Comparison of ENCODE assay signal across 1 fruit fly cellular context in the genomic region with DNA sequence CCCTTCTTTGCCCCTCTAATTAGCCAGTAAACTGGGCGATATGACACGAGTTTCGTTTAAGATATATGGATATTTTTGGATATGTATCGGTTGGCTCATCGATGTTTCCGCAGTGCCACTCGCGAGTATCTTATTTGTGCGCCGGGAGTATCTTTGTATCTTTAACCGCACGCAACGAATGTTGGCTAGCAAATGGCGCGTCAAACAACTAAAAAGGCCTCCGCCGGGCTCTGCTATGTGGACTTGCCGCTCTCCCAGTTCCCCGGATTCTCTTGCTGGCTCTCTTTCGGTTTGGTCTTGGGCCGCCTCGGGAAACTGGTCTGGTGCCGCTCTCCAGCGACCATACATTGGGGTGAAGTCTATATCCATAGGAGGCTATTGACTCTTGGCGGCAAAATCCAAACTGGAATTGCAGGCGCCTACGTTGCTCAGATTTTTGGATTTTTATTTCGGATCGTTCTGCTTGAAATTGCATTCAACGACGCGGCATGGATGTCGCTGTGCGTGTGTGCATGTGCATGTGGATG.
TF ChIP-seq lines count a peak whose summit lies in the region.

No protein-coding gene starts in this region.

TF ChIP-seq in whole organism, embryonic, 481 proteins besides CTCF, POLR2A, EP300 and RAD21 (continued from another document):
- TF ChIP-seq cg (GFP tag; optimal IDR thresholded peaks at IDR 0.05; lab: Kevin White, UChicago) (peak; percentile 27), CG10209 (GFP tag; optimal IDR thresholded peaks at IDR 0.05; lab: Kevin White, UChicago) (no peak), CG12769 (tag; optimal IDR thresholded peaks at IDR 0.05; lab: Kevin White, UChicago) (peak; percentile 83), rib (GFP tag; IDR thresholded peaks at IDR 0.05; lab: Robert Waterston, UW) (0 out of 2 replicates have a peak, but pooled peaks have one; percentile 20), CG6854 (GFP tag; optimal IDR thresholded peaks at IDR 0.05; lab: Kevin White, UChicago) (peak; percentile 19), CG4820 (GFP tag; optimal IDR thresholded peaks at IDR 0.05; lab: Kevin White, UChicago) (no peak), CG8290 (GFP tag; optimal IDR thresholded peaks at IDR 0.05; lab: Kevin White, UChicago) (no peak), CG8290 (tag; optimal IDR thresholded peaks at IDR 0.05; lab: Kevin White, UChicago) (peak in 1 of 2 experiments; percentile 45), CG5180 (GFP tag; optimal IDR thresholded peaks at IDR 0.05; lab: Kevin White, UChicago) (peak; percentile 89), Dek (tag; optimal IDR thresholded peaks at IDR 0.05; lab: Kevin White, UChicago) (no peak), Dll (GFP tag; IDR thresholded peaks at IDR 0.05; lab: Robert Waterston, UW; ENCODE audit: partially characterized antibody) (no peak), abd-A (tag; optimal IDR thresholded peaks at IDR 0.05; lab: Kevin White, UChicago) (peak; percentile 44), Vsx1 (GFP tag; optimal IDR thresholded peaks at IDR 0.05; lab: Kevin White, UChicago) (peak; percentile 5), ro (GFP tag; IDR thresholded peaks at IDR 0.05; lab: Robert Waterston, UW) (no peak), CG16815 (GFP tag; optimal IDR thresholded peaks at IDR 0.05; lab: Kevin White, UChicago) (no peak), Fer3 (tag; optimal IDR thresholded peaks at IDR 0.05; lab: Kevin White, UChicago) (no peak), CG10431 (GFP tag; optimal IDR thresholded peaks at IDR 0.05; lab: Kevin White, UChicago) (peak; percentile 56), jumu (GFP tag; optimal IDR thresholded peaks at IDR 0.05; lab: Kevin White, UChicago) (no peak), CG11504 (tag; optimal IDR thresholded peaks at IDR 0.05; lab: Kevin White, UChicago) (peak; percentile 76), ab (GFP tag; optimal IDR thresholded peaks at IDR 0.05; lab: Kevin White, UChicago) (no peak), CG4617 (GFP tag; optimal IDR thresholded peaks at IDR 0.05; lab: Kevin White, UChicago; ENCODE audit: borderline replicate concordance) (no peak), Dip3 (GFP tag; optimal IDR thresholded peaks at IDR 0.05; lab: Kevin White, UChicago) (no peak), zfh1 (GFP tag; IDR thresholded peaks at IDR 0.05; lab: Robert Waterston, UW) (0 out of 3 replicates have a peak, but pooled peaks have one; percentile 9), vnd (GFP tag; IDR thresholded peaks at IDR 0.05; lab: Robert Waterston, UW; ENCODE audit: partially characterized antibody) (no peak), ewg (GFP tag; optimal IDR thresholded peaks at IDR 0.05; lab: Kevin White, UChicago) (peak; percentile 59), Jarid2 (GFP tag; optimal IDR thresholded peaks at IDR 0.05; lab: Kevin White, UChicago) (peak; percentile 38), CG7745 (tag; optimal IDR thresholded peaks at IDR 0.05; lab: Kevin White, UChicago) (peak; percentile 1), Adf1 (GFP tag; IDR thresholded peaks at IDR 0.05; lab: Robert Waterston, UW) (peak; percentile 5; the same call in 1 of the 2 replicates), z (GFP tag; IDR thresholded peaks at IDR 0.05; lab: Robert Waterston, UW) (no peak), hth (optimal IDR thresholded peaks at IDR 0.05; lab: Kevin White, UChicago) (no peak), unc-4 (GFP tag; IDR thresholded peaks at IDR 0.05; lab: Robert Waterston, UW; ENCODE audit: partially characterized antibody) (no peak), lab (GFP tag; optimal IDR thresholded peaks at IDR 0.05; lab: Kevin White, UChicago) (peak; percentile 55), yki (optimal IDR thresholded peaks at IDR 0.05; lab: Kevin White, UChicago) (peak; percentile 59), CG3163 (GFP tag; optimal IDR thresholded peaks at IDR 0.05; lab: Kevin White, UChicago) (peak; percentile 75), Ravus (GFP tag; IDR thresholded peaks at IDR 0.05; lab: Robert Waterston, UW) (no peak), fu2 (GFP tag; optimal IDR thresholded peaks at IDR 0.05; lab: Kevin White, UChicago) (no peak), CG18011 (GFP tag; optimal IDR thresholded peaks at IDR 0.05; lab: Kevin White, UChicago) (no peak), CG10543 (GFP tag; optimal IDR thresholded peaks at IDR 0.05; lab: Kevin White, UChicago) (peak; percentile 48), Drgx (GFP tag; IDR thresholded peaks at IDR 0.05; lab: Robert Waterston, UW) (peak; percentile 28; the same call in 1 of the 2 replicates), sima (GFP tag; optimal IDR thresholded peaks at IDR 0.05; lab: Kevin White, UChicago) (no peak), H15 (GFP tag; IDR thresholded peaks at IDR 0.05; lab: Robert Waterston, UW) (no peak), corto (GFP tag; optimal IDR thresholded peaks at IDR 0.05; lab: Kevin White, UChicago) (peak; percentile 48), CG13894 (tag; optimal IDR thresholded peaks at IDR 0.05; lab: Kevin White, UChicago) (peak; percentile 59), dmrt99B (tag; optimal IDR thresholded peaks at IDR 0.05; lab: Kevin White, UChicago) (no peak), HLH4C (GFP tag; IDR thresholded peaks at IDR 0.05; lab: Robert Waterston, UW; ENCODE audit: partially characterized antibody) (0 out of 3 replicates have a peak, but pooled peaks have one; percentile 36), Ada2b (GFP tag; IDR thresholded peaks at IDR 0.05; lab: Robert Waterston, UW) (no peak), kay (GFP tag; optimal IDR thresholded peaks at IDR 0.05; lab: Kevin White, UChicago) (no peak), ci (GFP tag; IDR thresholded peaks at IDR 0.05; lab: Robert Waterston, UW) (peak; percentile 78; the same call in 2 of the 3 replicates), nau (GFP tag; optimal IDR thresholded peaks at IDR 0.05; lab: Kevin White, UChicago) (peak; percentile 31), nom (GFP tag; optimal IDR thresholded peaks at IDR 0.05; lab: Kevin White, UChicago) (peak; percentile 77), mirr (GFP tag; optimal IDR thresholded peaks at IDR 0.05; lab: Kevin White, UChicago) (peak; percentile 20), lmd (GFP tag; IDR thresholded peaks at IDR 0.05; lab: Robert Waterston, UW) (no peak), CG2199 (GFP tag; IDR thresholded peaks at IDR 0.05; lab: Robert Waterston, UW) (peak; percentile 72; the same call in 2 of the 3 replicates), CG32767 (GFP tag; IDR thresholded peaks at IDR 0.05; lab: Robert Waterston, UW) (0 out of 2 replicates have a peak, but pooled peaks have one; percentile 16), pan (optimal IDR thresholded peaks at IDR 0.05; lab: Kevin White, UChicago) (no peak), pan (GFP tag; optimal IDR thresholded peaks at IDR 0.05 in 1 of 2, IDR thresholded peaks at IDR 0.05 in 1 of 2) (peak in 1 of 2 experiments; percentile 24), sug (tag; optimal IDR thresholded peaks at IDR 0.05; lab: Kevin White, UChicago) (peak; percentile 12), Elba2 (GFP tag; optimal IDR thresholded peaks at IDR 0.05; lab: Kevin White, UChicago) (no peak), Scr (GFP tag; IDR thresholded peaks at IDR 0.05; lab: Robert Waterston, UW; ENCODE audit: partially characterized antibody) (0 out of 2 replicates have a peak, but pooled peaks have one; percentile 31), Med (GFP tag; lab: Kevin White, UChicago) (peak; percentile 81), row (GFP tag; IDR thresholded peaks at IDR 0.05; lab: Robert Waterston, UW) (peak; percentile 28; the same call in 1 of the 3 replicates), Mes4 (GFP tag; optimal IDR thresholded peaks at IDR 0.05; lab: Kevin White, UChicago) (no peak), Doc2 (GFP tag; IDR thresholded peaks at IDR 0.05; lab: Robert Waterston, UW) (no peak), sd (tag; optimal IDR thresholded peaks at IDR 0.05; lab: Kevin White, UChicago) (peak; percentile 69), CG11723 (GFP tag; optimal IDR thresholded peaks at IDR 0.05; lab: Kevin White, UChicago) (no peak), CG3995 (GFP tag; optimal IDR thresholded peaks at IDR 0.05; lab: Kevin White, UChicago) (no peak), CG12942 (GFP tag; optimal IDR thresholded peaks at IDR 0.05; lab: Kevin White, UChicago) (no peak), sens-2 (GFP tag; IDR thresholded peaks at IDR 0.05; lab: Robert Waterston, UW) (no peak), fd64A (GFP tag; optimal IDR thresholded peaks at IDR 0.05; lab: Kevin White, UChicago) (no peak), CG10147 (GFP tag; optimal IDR thresholded peaks at IDR 0.05; lab: Kevin White, UChicago) (peak; percentile 10), CG13296 (GFP tag; optimal IDR thresholded peaks at IDR 0.05; lab: Kevin White, UChicago) (peak; percentile 35), CG18599 (GFP tag; optimal IDR thresholded peaks at IDR 0.05; lab: Kevin White, UChicago) (peak; percentile 0), Fer1 (GFP tag; optimal IDR thresholded peaks at IDR 0.05; lab: Kevin White, UChicago) (peak; percentile 45), E2f2 (GFP tag; IDR thresholded peaks at IDR 0.05; lab: Robert Waterston, UW) (peak; percentile 48; the same call in 1 of the 2 replicates), CG18262 (tag; optimal IDR thresholded peaks at IDR 0.05; lab: Kevin White, UChicago) (no peak), Taf1 (GFP tag; IDR thresholded peaks at IDR 0.05; lab: Robert Waterston, UW) (no peak), CG8924 (tag; optimal IDR thresholded peaks at IDR 0.05; lab: Kevin White, UChicago) (no peak), CG7963 (GFP tag; IDR thresholded peaks at IDR 0.05; lab: Robert Waterston, UW; ENCODE audit: partially characterized antibody) (no peak), seq (GFP tag; IDR thresholded peaks at IDR 0.05; lab: Robert Waterston, UW) (peak; percentile 36; the same call in 1 of the 2 replicates), CG6791 (GFP tag; IDR thresholded peaks at IDR 0.05; lab: Robert Waterston, UW; ENCODE audit: partially characterized antibody) (peak; percentile 49; the same call in 1 of the 3 replicates), CG2120 (GFP tag; optimal IDR thresholded peaks at IDR 0.05; lab: Kevin White, UChicago) (no peak), CG34224 (GFP tag; IDR thresholded peaks at IDR 0.05; lab: Robert Waterston, UW; ENCODE audit: partially characterized antibody) (0 out of 3 replicates have a peak, but pooled peaks have one; percentile 30), CG2875 (GFP tag; optimal IDR thresholded peaks at IDR 0.05; lab: Kevin White, UChicago) (peak; percentile 15), CG2678 (tag; optimal IDR thresholded peaks at IDR 0.05; lab: Kevin White, UChicago) (peak; percentile 19), luna (GFP tag; optimal IDR thresholded peaks at IDR 0.05; lab: Kevin White, UChicago) (no peak), bbx (GFP tag; IDR thresholded peaks at IDR 0.05; lab: Robert Waterston, UW; ENCODE audit: partially characterized antibody) (peak; percentile 58)
